Fruit fly (Drosophila melanogaster) whole organism, pupa: ENCODE measurements around the gene alpha-Est7.

Experiments
- EcR ChIP-seq: fragments of 200-800 bp; sonication (Bioruptor generic); optimal IDR thresholded peaks from 3 replicates; lab custom pipeline; 2019; ENCODE audit warnings: missing biosample characterization, missing genetic modification characterization, mild to moderate bottlenecking, moderate library complexity, missing genetic modification reagents
- rn ChIP-seq: fragments of 200-800 bp; sonication (Bioruptor generic); IDR thresholded peaks from 2 replicates; pipeline ENCODE4 v1.3.6; 2022; ENCODE audit warnings: missing biosample characterization, missing genetic modification characterization

DNA sequence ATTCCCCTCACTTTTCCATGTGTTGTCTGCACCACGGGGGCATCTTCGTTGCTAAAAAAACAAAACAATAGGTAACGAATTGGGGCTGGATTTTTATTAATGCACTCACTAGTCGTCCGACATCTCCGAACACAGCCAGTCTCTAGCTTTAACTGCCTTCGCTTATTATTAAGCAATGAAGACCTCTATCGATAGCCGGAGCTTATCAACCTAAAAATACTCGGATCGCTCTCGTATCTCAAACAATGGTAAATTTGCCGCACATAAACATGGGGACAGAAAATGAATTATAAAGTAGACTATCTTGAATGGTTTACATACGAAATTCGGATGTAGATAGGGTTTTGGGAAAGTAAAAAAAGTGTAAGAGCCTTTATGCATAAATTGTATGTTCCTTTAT is 14.9 kb upstream of the alpha-Est7 start, which contains the start of gene alpha-Est4:
- TF ChIP-seq rn (GFP tag; lab: Robert Waterston, UW), result no peak
- TF ChIP-seq EcR (GFP tag; lab: Kevin White, UChicago), result no peak
